Fruit fly (Drosophila melanogaster): ENCODE results near the gene alpha4GT1.

The alpha4GT1 gene

DNA sequence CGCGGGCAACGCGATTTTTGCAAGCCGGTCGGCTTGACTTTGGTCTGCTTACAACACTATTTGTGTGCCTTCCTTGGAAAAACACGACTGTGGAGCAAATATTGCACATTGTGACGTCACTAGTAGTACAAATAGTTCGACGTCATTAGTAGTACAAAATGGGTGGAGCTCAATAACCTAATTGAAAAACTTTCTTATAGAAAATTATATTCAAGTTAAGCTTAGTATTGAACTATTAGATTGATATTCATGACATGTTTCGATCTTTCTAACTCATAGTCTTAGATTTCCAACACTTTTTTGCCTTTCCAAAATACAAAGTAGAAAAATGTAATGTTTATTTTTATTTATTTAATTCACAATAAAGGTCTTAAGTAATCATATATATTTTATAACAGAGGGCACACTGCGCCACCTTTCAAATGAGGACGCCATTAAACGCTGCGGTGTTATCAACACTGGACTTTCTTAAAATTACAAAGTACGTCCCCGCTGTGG lies 50.5 kb downstream of the alpha4GT1 start, which contains the start of the genes Rrp1 and gammaTub23C (continued):
- TF ChIP-seq CG12236 (GFP tag; optimal IDR thresholded peaks at IDR 0.05) (peak; percentile 41), chif (GFP tag; optimal IDR thresholded peaks at IDR 0.05) (peak; percentile 48 to 81), CG16863 (GFP tag; optimal IDR thresholded peaks at IDR 0.05) (peak; percentile 44), CG31224 (GFP tag; IDR thresholded peaks at IDR 0.05) (peak; percentile 77), B-H2 (GFP tag; optimal IDR thresholded peaks at IDR 0.05) (peak; percentile 83), ftz-f1 (GFP tag; optimal IDR thresholded peaks at IDR 0.05) (peak; percentile 40), jigr1 (GFP tag; IDR thresholded peaks at IDR 0.05) (peak; percentile 84), CG14050 (GFP tag; IDR thresholded peaks at IDR 0.05) (peak; percentile 58; the same call in 1 of the 3 replicates), CG11695 (GFP tag; IDR thresholded peaks at IDR 0.05) (peak; percentile 86), CG9932 (GFP tag; IDR thresholded peaks at IDR 0.05) (peak; percentile 85; the same call in 1 of the 2 replicates), Kr (GFP tag; optimal IDR thresholded peaks at IDR 0.05) (no peak), hb (GFP tag; IDR thresholded peaks at IDR 0.05; ENCODE audit: partially characterized antibody) (no peak), Bteb2 (GFP tag; optimal IDR thresholded peaks at IDR 0.05) (peak; percentile 67), crc (GFP tag; optimal IDR thresholded peaks at IDR 0.05) (no peak), CG43689 (GFP tag; IDR thresholded peaks at IDR 0.05) (0 out of 2 replicates have a peak, but pooled peaks have one; percentile 21), yki (optimal IDR thresholded peaks at IDR 0.05) (no peak), otp (GFP tag; IDR thresholded peaks at IDR 0.05) (peak; percentile 46; the same call in 1 of the 3 replicates), aop (GFP tag; IDR thresholded peaks at IDR 0.05) (no peak), nom (GFP tag; optimal IDR thresholded peaks at IDR 0.05) (peak; percentile 84), Poxn (GFP tag; IDR thresholded peaks at IDR 0.05) (peak; percentile 53), CG18619 (GFP tag; optimal IDR thresholded peaks at IDR 0.05) (peak; percentile 94), CG10654 (GFP tag; optimal IDR thresholded peaks at IDR 0.05) (peak; percentile 86), dmrt11E (tag; optimal IDR thresholded peaks at IDR 0.05) (peak; percentile 90), run (tag; optimal IDR thresholded peaks at IDR 0.05) (peak; percentile 64), Nf-YA (GFP tag; IDR thresholded peaks at IDR 0.05) (no peak), ara (GFP tag; IDR thresholded peaks at IDR 0.05) (peak; percentile 78), CG17385 (GFP tag; optimal IDR thresholded peaks at IDR 0.05) (peak; percentile 86), slp2 (GFP tag; optimal IDR thresholded peaks at IDR 0.05) (peak; percentile 62), caup (GFP tag; optimal IDR thresholded peaks at IDR 0.05; ENCODE audit: severe bottlenecking) (peak; percentile 87), Adf1 (GFP tag; IDR thresholded peaks at IDR 0.05) (no peak; the same call in 1 of the 2 replicates), Hr3 (GFP tag; optimal IDR thresholded peaks at IDR 0.05) (peak; percentile 94), Doc3 (GFP tag; IDR thresholded peaks at IDR 0.05; ENCODE audit: partially characterized antibody) (no peak), CG3838 (GFP tag; optimal IDR thresholded peaks at IDR 0.05) (peak; percentile 72), ash1 (GFP tag; optimal IDR thresholded peaks at IDR 0.05) (no peak), B-H1 (GFP tag; IDR thresholded peaks at IDR 0.05) (peak; percentile 82), pnt (GFP tag; optimal IDR thresholded peaks at IDR 0.05) (peak; percentile 63), Optix (GFP tag; IDR thresholded peaks at IDR 0.05) (0 out of 3 replicates have a peak, but pooled peaks have one; percentile 31), ato (GFP tag; IDR thresholded peaks at IDR 0.05; ENCODE audit: partially characterized antibody) (no peak), CG11696 (GFP tag; IDR thresholded peaks at IDR 0.05) (0 out of 2 replicates have a peak, but pooled peaks have one; percentile 38), CG10366 (GFP tag; IDR thresholded peaks at IDR 0.05) (peak; percentile 72), Lpt (GFP tag; optimal IDR thresholded peaks at IDR 0.05) (no peak), Ada2b (GFP tag; IDR thresholded peaks at IDR 0.05) (peak; percentile 58; the same call in 1 of the 2 replicates), nerfin-2 (GFP tag; IDR thresholded peaks at IDR 0.05; ENCODE audit: partially characterized antibody) (no peak), lola (GFP tag; optimal IDR thresholded peaks at IDR 0.05) (peak in 1 of 3 experiments; percentile 95), CG4854 (GFP tag; optimal IDR thresholded peaks at IDR 0.05) (peak; percentile 76), CG1233 (GFP tag; optimal IDR thresholded peaks at IDR 0.05) (peak; percentile 92), CG17359 (tag; optimal IDR thresholded peaks at IDR 0.05) (peak; percentile 84), stc (GFP tag; IDR thresholded peaks at IDR 0.05) (peak; percentile 42; the same call in 1 of the 2 replicates), Neu2 (GFP tag; optimal IDR thresholded peaks at IDR 0.05; ENCODE audit: borderline replicate concordance) (no peak), Mrtf (GFP tag; IDR thresholded peaks at IDR 0.05) (peak; percentile 70; the same call in 2 of the 3 replicates)

Data from whole organism, embryonic.